Worm (Caenorhabditis elegans) whole organism, L4 larva: ENCODE data around the gene str-178.

ENCODE experiments used
- F49E8.2 ChIP-seq: sonication (generic microtip); optimal IDR thresholded peaks from 2 replicates; lab custom pipeline; 2016; ENCODE audit warnings: missing compliant biosample characterization, mild to moderate bottlenecking, missing genetic modification characterization, borderline replicate concordance
- R02D3.7 ChIP-seq: fragments of 150-350 bp; sonication (generic microtip); optimal IDR thresholded peaks from 3 replicates; lab custom pipeline; 2014; ENCODE audit warnings: missing biosample characterization, missing genetic modification characterization
- Y75B8A.6 ChIP-seq: fragments of 200-800 bp; sonication (Bioruptor generic); IDR thresholded peaks from 2 replicates; pipeline ENCODE4 v1.3.6; 2022; ENCODE audit warnings: missing genetic modification reagents, missing genetic modification characterization, missing compliant biosample characterization
- aha-1 ChIP-seq: fragments of 150-350 bp; peaks from one replicate; lab custom pipeline; 2014; ENCODE audit warnings: missing biosample characterization, missing genetic modification characterization
- attf-4 ChIP-seq: sonication (generic microtip); optimal IDR thresholded peaks from 3 replicates; lab custom pipeline; 2017; ENCODE audit warnings: missing biosample characterization, missing genetic modification characterization
- ceh-20 ChIP-seq: fragments of 200-800 bp; sonication (Bioruptor generic); IDR thresholded peaks from 2 replicates; pipeline ENCODE4 v1.3.6; 2022; ENCODE audit warnings: missing genetic modification reagents, missing genetic modification characterization, missing compliant biosample characterization
- ceh-82 ChIP-seq: sonication (generic microtip); optimal IDR thresholded peaks from 2 replicates; lab custom pipeline; 2017; ENCODE audit warnings: missing biosample characterization, missing genetic modification characterization
- dpl-1 ChIP-seq: fragments of 150-350 bp; optimal IDR thresholded peaks from 2 replicates; lab custom pipeline; 2014; ENCODE audit warnings: missing biosample characterization, missing genetic modification reagents, missing genetic modification characterization
- egl-43 ChIP-seq: fragments of 200-800 bp; sonication (Bioruptor generic); IDR thresholded peaks from 2 replicates; pipeline ENCODE4 v1.3.6; 2022; ENCODE audit warnings: missing genetic modification reagents, missing genetic modification characterization, missing compliant biosample characterization
- fkh-10 ChIP-seq: fragments of 150-350 bp; optimal IDR thresholded peaks from 2 replicates; lab custom pipeline; 2014; ENCODE audit warnings: missing biosample characterization, missing genetic modification reagents, missing genetic modification characterization
- hif-1 ChIP-seq, 2 experiments: sonication (generic microtip); optimal IDR thresholded peaks; 2 replicates each; lab custom pipeline; 2016 to 2017; ENCODE audit warnings: missing compliant biosample characterization in 2 of 2, missing genetic modification characterization in 2 of 2, missing genetic modification reagents in 2 of 2, missing genotype in 2 of 2, mild to moderate bottlenecking in 1 of 2
- hlh-11 ChIP-seq: fragments of 200-800 bp; sonication (Bioruptor generic); optimal IDR thresholded peaks from 2 replicates; lab custom pipeline; 2018; ENCODE audit warnings: mild to moderate bottlenecking, missing genetic modification characterization, missing compliant biosample characterization
- hlh-30 ChIP-seq: sonication (generic microtip); optimal IDR thresholded peaks from 2 replicates; lab custom pipeline; 2017; ENCODE audit warnings: antibody characterized with exemption, mild to moderate bottlenecking, missing genetic modification characterization, missing compliant biosample characterization; ENCODE audit not compliant: insufficient read depth
- hmg-1.1 ChIP-seq: fragments of 200-800 bp; sonication (Bioruptor generic); IDR thresholded peaks from 2 replicates; pipeline ENCODE4 v1.3.6; 2022; ENCODE audit warnings: missing genetic modification reagents, missing genetic modification characterization, missing compliant biosample characterization
- jun-1 ChIP-seq: fragments of 150-350 bp; optimal IDR thresholded peaks from 2 replicates; lab custom pipeline; 2014; ENCODE audit warnings: missing biosample characterization, missing genetic modification reagents, missing genetic modification characterization
- lim-7 ChIP-seq: fragments of 200-800 bp; sonication (Bioruptor generic); IDR thresholded peaks from 2 replicates; pipeline ENCODE4 v1.3.6; 2022; ENCODE audit warnings: missing genetic modification characterization, missing compliant biosample characterization
- madf-9 ChIP-seq: fragments of 200-800 bp; sonication (Bioruptor generic); conservative IDR thresholded peaks from 2 replicates; pipeline ENCODE4 v1.3.6; 2022; ENCODE audit warnings: missing genetic modification reagents, missing genetic modification characterization, missing compliant biosample characterization
- mep-1 ChIP-seq: fragments of 150-350 bp; sonication (generic microtip); optimal IDR thresholded peaks from 3 replicates; lab custom pipeline; 2014; ENCODE audit warnings: missing biosample characterization, missing genetic modification characterization
- mxl-2 ChIP-seq: fragments of 200-800 bp; sonication (Bioruptor generic); conservative IDR thresholded peaks from 2 replicates; pipeline ENCODE4 v1.3.6; 2022; ENCODE audit warnings: missing genetic modification reagents, missing genetic modification characterization, missing compliant biosample characterization
- nhr-111 ChIP-seq: fragments of 200-800 bp; sonication (Bioruptor generic); optimal IDR thresholded peaks from 2 replicates; lab custom pipeline; 2018; ENCODE audit warnings: mild to moderate bottlenecking, missing genetic modification characterization, missing compliant biosample characterization
- nhr-6 ChIP-seq: fragments of 150-350 bp; optimal IDR thresholded peaks from 2 replicates; lab custom pipeline; 2014; ENCODE audit warnings: missing biosample characterization, missing genetic modification characterization
- nhr-77 ChIP-seq: fragments of 150-350 bp; optimal IDR thresholded peaks from 2 replicates; lab custom pipeline; 2014; ENCODE audit warnings: missing biosample characterization, missing genetic modification characterization
- php-3 ChIP-seq: fragments of 200-800 bp; sonication (Bioruptor generic); IDR thresholded peaks from 2 replicates; pipeline ENCODE4 v1.3.6; 2022; ENCODE audit warnings: missing genetic modification reagents, missing genetic modification characterization, missing compliant biosample characterization
- snpc-4 ChIP-seq: fragments of 150-350 bp; optimal IDR thresholded peaks from 2 replicates; lab custom pipeline; 2014; ENCODE audit warnings: missing biosample characterization, missing genetic modification characterization
- spr-1 ChIP-seq: sonication (generic microtip); optimal IDR thresholded peaks from 2 replicates; lab custom pipeline; 2016; ENCODE audit warnings: mild to moderate bottlenecking, missing genetic modification characterization, missing compliant biosample characterization
- tra-1 ChIP-seq: fragments of 200-800 bp; sonication (Bioruptor generic); IDR thresholded peaks from 2 replicates; pipeline ENCODE4 v1.3.6; 2022; ENCODE audit warnings: missing genetic modification reagents, missing genetic modification characterization, missing compliant biosample characterization
- unc-39 ChIP-seq: sonication (generic microtip); optimal IDR thresholded peaks from 2 replicates; lab custom pipeline; 2017; ENCODE audit warnings: missing biosample characterization, missing genetic modification characterization
- unc-62 ChIP-seq, 3 experiments: fragments of 150-350 bp in 1 of 3; sonication (generic microtip); optimal IDR thresholded peaks in 2 of 3; peaks in 1 of 3; 1 replicate in 1 of 3; 2 replicates in 2 of 3; lab custom pipeline; 2014 to 2017; ENCODE audit warnings: missing biosample characterization in 3 of 3, missing genetic modification characterization in 3 of 3, missing genetic modification reagents in 3 of 3, missing genotype in 1 of 3
- zag-1 ChIP-seq: fragments of 150-350 bp; optimal IDR thresholded peaks from 2 replicates; lab custom pipeline; 2014; ENCODE audit warnings: missing biosample characterization, missing genetic modification characterization

str-178 gene

ce11 chrV:12719713-12720112 is 3.4 kb upstream of the str-178 start, which contains the start of gene R11D1.7:
TSS of gene R11D1.7 (plus strand) at chrV:12720013.
- TF ChIP-seq madf-9 (GFP tag; lab: Robert Waterston, UW) (no peak), lim-7 (GFP tag; lab: Robert Waterston, UW) (no peak), mep-1 (no peak), egl-43 (no peak), nhr-111 (GFP tag; lab: Kevin White, UChicago) (no peak), mxl-2 (no peak), jun-1 (tag; lab: Kevin White, UChicago) (no peak), ceh-82 (no peak), hmg-1.1 (GFP tag; lab: Robert Waterston, UW) (no peak), Y75B8A.6 (GFP tag; lab: Robert Waterston, UW) (no peak)

- TF ChIP-seq R02D3.7 (tag; lab: Kevin White, UChicago) (no peak), aha-1 (tag; lab: Kevin White, UChicago) (peak; percentile 56)
These were observed 2.3 kb upstream of the str-178 start, which contains the start of gene str-181 for ce11 chrV:12718622-12719021. TSS of gene str-181 (minus strand) at chrV:12718722.

- TF ChIP-seq dpl-1 (GFP tag; lab: Kevin White, UChicago) = no peak
- no peak for TF ChIP-seq fkh-10 (GFP tag; lab: Kevin White, UChicago)
- TF ChIP-seq nhr-77 (tag; lab: Kevin White, UChicago) = no peak
- TF ChIP-seq hif-1 (tag; optimal IDR thresholded peaks at IDR 0.05; lab: Kevin White, UChicago) = no peak
- no peak for TF ChIP-seq snpc-4 (tag; lab: Kevin White, UChicago)
These were observed 2.2 kb downstream of the str-178 start, which contains the start of gene R11D1.4 for ce11 chrV:12714120-12714519. TSS of gene R11D1.4 (minus strand) at chrV:12714220.

ce11 chrV:12711999-12712398 is 4.3 kb downstream of the str-178 start, which contains the start of gene R11D1.3:
TSS of gene R11D1.3 (minus strand) at chrV:12712099.
- no peak for TF ChIP-seq hmg-1.1 (GFP tag; lab: Robert Waterston, UW)
- TF ChIP-seq unc-39 (tag; lab: Kevin White, UChicago) = no peak
- no peak for TF ChIP-seq zag-1
- TF ChIP-seq snpc-4 (tag; lab: Kevin White, UChicago) = no peak
- TF ChIP-seq nhr-6 = no peak
- TF ChIP-seq tra-1 (GFP tag; lab: Robert Waterston, UW) = no peak

ce11 chrV:12708305-12708704 is 8.0 kb downstream of the str-178 start, which contains the start of gene R11D1.2:
TSS of gene R11D1.2 (plus strand) at chrV:12708605.
- no peak for TF ChIP-seq F49E8.2 (tag; lab: Kevin White, UChicago)
- no peak for TF ChIP-seq hlh-30 (tag; lab: Kevin White, UChicago)
- no peak for TF ChIP-seq hlh-11 (tag; lab: Kevin White, UChicago)
- no peak for TF ChIP-seq attf-4
- no peak for TF ChIP-seq nhr-6
- TF ChIP-seq madf-9 (GFP tag; lab: Robert Waterston, UW) = no peak
- no peak for TF ChIP-seq php-3 (GFP tag; lab: Robert Waterston, UW)
- TF ChIP-seq lim-7 (GFP tag; lab: Robert Waterston, UW) = no peak
- no peak for TF ChIP-seq zag-1
- no peak for TF ChIP-seq spr-1 (tag; lab: Kevin White, UChicago)
- TF ChIP-seq, all 104 proteins: peak for 0

- peak; percentile 80 for TF ChIP-seq aha-1 (tag; lab: Kevin White, UChicago)
- TF ChIP-seq ceh-20 (GFP tag; lab: Robert Waterston, UW) = no peak
These were observed 9.8 kb downstream of the str-178 start for ce11 chrV:12706511-12706910.

- peak in 1 of 2 experiments; percentile 34 for TF ChIP-seq unc-62 (GFP tag; optimal IDR thresholded peaks at IDR 0.05 in 1 of 2; lab: Kevin White, UChicago)
- no peak for TF ChIP-seq unc-62 (tag; optimal IDR thresholded peaks at IDR 0.05; lab: Kevin White, UChicago)
- TF ChIP-seq aha-1 (tag; lab: Kevin White, UChicago) = no peak
These were observed 12.3 kb downstream of the str-178 start, which contains the start of gene R11D1.1 for ce11 chrV:12704077-12704476. TSS of gene R11D1.1 (plus strand) at chrV:12704377.
